Worm (Caenorhabditis elegans) whole organism, midembryonic: ENCODE measurements around the gene F31B9.7.

Source experiments
- T22C8.4 ChIP-seq: fragments of 200-800 bp; sonication (Bioruptor generic); IDR thresholded peaks from 2 replicates; pipeline ENCODE4 v1.3.6; 2022; ENCODE audit warnings: missing genetic modification characterization, missing compliant biosample characterization
- cog-1 ChIP-seq: sonication (generic microtip); optimal IDR thresholded peaks from 2 replicates; lab custom pipeline; 2016; ENCODE audit warnings: missing genetic modification characterization, missing compliant biosample characterization
- flt-1 ChIP-seq: fragments of 200-800 bp; sonication (Bioruptor generic); IDR thresholded peaks from 2 replicates; pipeline ENCODE4 v1.3.6; 2022; ENCODE audit warnings: missing genetic modification characterization, missing compliant biosample characterization
- klf-2 ChIP-seq: fragments of 200-800 bp; sonication (Bioruptor generic); conservative IDR thresholded peaks from 2 replicates; pipeline ENCODE4 v1.3.6; 2022; ENCODE audit warnings: missing genetic modification reagents, missing genetic modification characterization, missing compliant biosample characterization
- med-1 ChIP-seq: sonication (generic microtip); optimal IDR thresholded peaks from 2 replicates; lab custom pipeline; 2017; ENCODE audit warnings: missing genetic modification characterization, mild to moderate bottlenecking, missing compliant biosample characterization, antibody characterized with exemption, missing genetic modification reagents; ENCODE audit not compliant: insufficient read depth
- ref-1 ChIP-seq: fragments of 200-800 bp; sonication (Bioruptor generic); conservative IDR thresholded peaks from 2 replicates; pipeline ENCODE4 v1.3.6; 2022; ENCODE audit warnings: missing genetic modification reagents, missing genetic modification characterization, missing compliant biosample characterization
- tab-1 ChIP-seq: fragments of 200-800 bp; sonication (Bioruptor generic); IDR thresholded peaks from 2 replicates; pipeline ENCODE4 v1.3.6; 2022; ENCODE audit warnings: missing genetic modification characterization, missing compliant biosample characterization
- ztf-23 ChIP-seq: fragments of 200-800 bp; sonication (Bioruptor generic); IDR thresholded peaks from 2 replicates; pipeline ENCODE4 v1.3.6; 2022; ENCODE audit warnings: missing genetic modification reagents, missing genetic modification characterization, missing compliant biosample characterization
- ztf-29 ChIP-seq: fragments of 200-800 bp; sonication (Bioruptor generic); IDR thresholded peaks from 2 replicates; pipeline ENCODE4 v1.3.6; 2022; ENCODE audit warnings: missing genetic modification reagents, missing genetic modification characterization, missing compliant biosample characterization

Gene F31B9.7

DNA sequence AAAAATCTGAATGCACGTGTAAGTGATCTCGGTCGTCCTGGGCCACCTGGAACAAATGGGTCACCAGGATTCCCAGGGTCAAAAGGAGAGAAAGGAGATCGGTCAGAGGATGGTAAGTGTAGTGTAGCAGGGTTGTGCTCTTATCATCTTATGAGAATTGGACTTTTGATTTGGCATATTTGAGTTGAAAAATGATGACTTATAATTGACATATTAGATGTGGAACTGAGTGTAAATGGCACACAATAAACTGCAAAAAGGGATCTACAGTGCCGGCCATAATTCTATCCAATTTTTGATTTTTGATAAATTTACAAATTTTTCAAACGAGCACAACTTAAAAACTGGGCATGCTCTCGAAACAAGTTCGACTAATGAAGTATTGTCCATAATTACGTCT, 24.7 kb downstream of the F31B9.7 start:
- no peak for TF ChIP-seq cog-1
- no peak for TF ChIP-seq flt-1 (GFP tag; lab: Robert Waterston, UW)
- no peak for TF ChIP-seq ref-1 (GFP tag; lab: Robert Waterston, UW)
- TF ChIP-seq ztf-29 (GFP tag; lab: Robert Waterston, UW): no peak
- TF ChIP-seq med-1 (GFP tag; lab: Kevin White, UChicago): no peak
- no peak for TF ChIP-seq klf-2 (GFP tag; lab: Robert Waterston, UW)
- TF ChIP-seq T22C8.4 (GFP tag; lab: Robert Waterston, UW): no peak
- no peak for TF ChIP-seq tab-1 (GFP tag; lab: Robert Waterston, UW)

DNA sequence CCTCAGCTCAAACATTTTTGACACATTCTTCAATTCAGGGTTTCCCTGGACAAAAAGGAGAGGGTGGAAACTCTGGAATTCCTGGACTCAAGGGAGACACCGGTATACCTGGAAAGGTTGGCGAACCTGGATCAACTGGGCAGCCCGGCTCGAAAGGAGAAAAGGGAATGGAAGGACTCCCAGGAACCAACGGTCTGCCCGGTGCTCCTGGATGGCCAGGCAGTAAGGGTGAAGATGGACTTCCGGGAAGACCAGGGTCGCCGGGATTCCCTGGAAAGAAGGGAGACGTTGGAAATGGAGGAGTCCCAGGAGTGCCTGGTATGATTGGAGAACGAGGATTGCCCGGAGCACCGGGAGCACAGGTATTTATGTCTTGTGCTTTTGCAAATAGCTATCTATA, 26.3 kb downstream of the F31B9.7 start:
- TF ChIP-seq med-1 (GFP tag; lab: Kevin White, UChicago): no peak
- no peak for TF ChIP-seq cog-1
- TF ChIP-seq tab-1 (GFP tag; lab: Robert Waterston, UW): no peak
- TF ChIP-seq T22C8.4 (GFP tag; lab: Robert Waterston, UW): no peak
- no peak for TF ChIP-seq ztf-29 (GFP tag; lab: Robert Waterston, UW)
- no peak for TF ChIP-seq ref-1 (GFP tag; lab: Robert Waterston, UW)
- no peak for TF ChIP-seq ztf-23 (GFP tag; lab: Robert Waterston, UW)
- no peak for TF ChIP-seq klf-2 (GFP tag; lab: Robert Waterston, UW)

DNA sequence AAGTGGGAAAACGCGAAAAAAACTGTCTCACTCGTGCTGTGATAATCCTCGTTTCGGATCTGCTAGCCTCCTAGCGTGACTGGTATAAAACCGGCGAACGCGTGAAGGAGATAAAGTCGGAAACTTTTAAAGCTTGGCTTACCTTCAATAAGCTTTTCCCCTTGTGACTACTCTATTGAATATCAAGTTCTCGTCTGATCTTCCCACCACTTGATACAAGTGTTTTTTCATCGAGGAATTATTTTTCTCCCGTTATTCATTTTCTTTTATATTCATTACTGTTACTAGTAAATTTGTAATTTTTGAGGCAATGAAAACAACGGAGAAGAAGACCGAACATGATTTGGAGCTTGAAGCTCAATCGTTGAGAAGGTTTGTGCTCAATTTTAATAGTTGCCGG, 31.7 kb downstream of the F31B9.7 start, which contains the start of gene col-186:
Gene col-186, plus strand, starts transcription at position 301 of the 400 bp plus-strand sequence.
- no peak for TF ChIP-seq flt-1 (GFP tag; lab: Robert Waterston, UW)
- TF ChIP-seq tab-1 (GFP tag; lab: Robert Waterston, UW): no peak
- TF ChIP-seq klf-2 (GFP tag; lab: Robert Waterston, UW): no peak
- TF ChIP-seq ref-1 (GFP tag; lab: Robert Waterston, UW): no peak

DNA sequence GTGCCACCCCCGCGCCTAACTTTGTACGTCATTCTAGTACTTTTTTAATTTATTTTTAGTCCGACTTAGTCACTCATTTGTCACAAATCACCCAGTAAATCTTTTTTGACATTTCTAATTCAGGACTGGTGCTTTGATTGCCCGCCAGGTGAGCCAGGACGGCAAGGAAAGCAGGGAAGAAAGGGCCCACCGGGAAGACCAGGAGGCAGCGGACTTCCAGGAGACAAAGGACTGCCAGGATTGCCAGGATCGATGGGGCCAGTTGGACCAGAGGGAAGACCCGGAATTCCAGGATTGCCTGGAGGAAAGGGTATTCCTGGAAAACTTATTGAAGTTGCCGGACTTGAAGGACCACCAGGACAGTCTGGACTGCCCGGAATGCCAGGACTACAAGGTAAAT, 33.6 kb downstream of the F31B9.7 start:
- TF ChIP-seq klf-2 (GFP tag; lab: Robert Waterston, UW) (no peak), ztf-29 (GFP tag; lab: Robert Waterston, UW) (no peak), T22C8.4 (GFP tag; lab: Robert Waterston, UW) (no peak), tab-1 (GFP tag; lab: Robert Waterston, UW) (no peak), med-1 (GFP tag; lab: Kevin White, UChicago) (no peak), cog-1 (no peak), flt-1 (GFP tag; lab: Robert Waterston, UW) (no peak), ref-1 (GFP tag; lab: Robert Waterston, UW) (no peak), ztf-23 (GFP tag; lab: Robert Waterston, UW) (no peak)

DNA sequence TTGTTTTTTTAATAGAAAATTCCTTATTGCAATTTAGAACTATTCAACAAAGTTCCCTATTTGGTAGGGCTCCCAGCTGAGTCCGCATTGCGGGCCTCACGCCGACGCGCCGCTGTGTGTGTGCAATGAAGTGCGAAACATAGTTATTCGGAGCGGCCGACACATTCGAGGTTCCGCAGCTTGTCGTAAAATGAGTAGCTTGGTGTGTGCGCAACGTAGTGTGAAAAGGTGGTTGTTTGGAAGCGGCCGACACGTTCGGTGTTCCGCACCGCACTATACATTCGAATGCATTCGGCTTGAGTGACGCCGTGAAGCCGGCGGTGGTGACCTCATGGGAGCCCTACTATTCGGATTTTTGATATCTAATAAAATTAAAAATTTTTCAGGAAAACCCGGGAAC, 34.1 kb downstream of the F31B9.7 start:
- no peak for TF ChIP-seq ref-1 (GFP tag; lab: Robert Waterston, UW)
- no peak for TF ChIP-seq ztf-29 (GFP tag; lab: Robert Waterston, UW)
- TF ChIP-seq tab-1 (GFP tag; lab: Robert Waterston, UW): no peak
- TF ChIP-seq ztf-23 (GFP tag; lab: Robert Waterston, UW): no peak
- no peak for TF ChIP-seq flt-1 (GFP tag; lab: Robert Waterston, UW)
- no peak for TF ChIP-seq med-1 (GFP tag; lab: Kevin White, UChicago)
- TF ChIP-seq klf-2 (GFP tag; lab: Robert Waterston, UW): no peak
- no peak for TF ChIP-seq cog-1
- no peak for TF ChIP-seq T22C8.4 (GFP tag; lab: Robert Waterston, UW)

DNA sequence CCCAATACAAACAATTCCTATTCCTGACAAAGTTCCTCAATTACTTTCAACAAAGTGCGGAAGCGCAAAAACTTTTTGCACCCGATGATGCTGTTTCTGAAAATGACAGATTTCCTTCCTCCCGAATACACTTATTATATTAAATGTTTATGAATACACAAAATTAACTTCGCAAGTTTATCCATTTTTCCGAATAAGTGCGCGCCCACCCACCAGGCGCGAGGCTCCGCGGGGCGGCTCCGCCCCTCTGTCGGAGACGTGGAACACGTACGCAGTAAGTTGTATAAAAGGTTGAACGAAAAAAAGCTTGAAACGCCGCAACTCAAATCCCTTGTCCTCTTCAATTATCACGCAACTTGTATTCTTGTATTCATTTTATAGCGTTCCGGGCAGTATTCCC, 39.3 kb downstream of the F31B9.7 start, which contains the start of gene C09G1.5:
Gene C09G1.5, plus strand, starts transcription at position 301 of the 400 bp plus-strand sequence.
- TF ChIP-seq tab-1 (GFP tag; lab: Robert Waterston, UW): no peak
- TF ChIP-seq ref-1 (GFP tag; lab: Robert Waterston, UW): no peak
- no peak for TF ChIP-seq klf-2 (GFP tag; lab: Robert Waterston, UW)
